Worm (Caenorhabditis elegans): ENCODE measurements around the gene ndx-3.
A peak's percentile ranks its signal among the peaks of the same experiment; 100 is the strongest.

ndx-3 gene

ce11 chrII:4941050-4941449 lies 12.3 kb upstream of the ndx-3 start, which contains the start of gene cblc-1:
Gene cblc-1, minus strand, starts transcription at chrII:4941150.
- no peak for TF ChIP-seq unc-86 (tag; optimal IDR thresholded peaks at IDR 0.05)
- no peak for TF ChIP-seq nhr-232 (tag; optimal IDR thresholded peaks at IDR 0.05)
- TF ChIP-seq madf-2 (tag; optimal IDR thresholded peaks at IDR 0.05): no peak
- TF ChIP-seq npax-4 (tag; optimal IDR thresholded peaks at IDR 0.05): no peak
- TF ChIP-seq unc-42 (tag; optimal IDR thresholded peaks at IDR 0.05): no peak
- no peak for TF ChIP-seq Y22D7AL.16 (tag; optimal IDR thresholded peaks at IDR 0.05)
- TF ChIP-seq elt-4 (tag; optimal IDR thresholded peaks at IDR 0.05): no peak
- TF ChIP-seq fax-1 (tag; optimal IDR thresholded peaks at IDR 0.05): no peak
- no peak for TF ChIP-seq tbx-7 (tag; optimal IDR thresholded peaks at IDR 0.05)
- TF ChIP-seq ceh-18 (tag; optimal IDR thresholded peaks at IDR 0.05): no peak

DNA sequence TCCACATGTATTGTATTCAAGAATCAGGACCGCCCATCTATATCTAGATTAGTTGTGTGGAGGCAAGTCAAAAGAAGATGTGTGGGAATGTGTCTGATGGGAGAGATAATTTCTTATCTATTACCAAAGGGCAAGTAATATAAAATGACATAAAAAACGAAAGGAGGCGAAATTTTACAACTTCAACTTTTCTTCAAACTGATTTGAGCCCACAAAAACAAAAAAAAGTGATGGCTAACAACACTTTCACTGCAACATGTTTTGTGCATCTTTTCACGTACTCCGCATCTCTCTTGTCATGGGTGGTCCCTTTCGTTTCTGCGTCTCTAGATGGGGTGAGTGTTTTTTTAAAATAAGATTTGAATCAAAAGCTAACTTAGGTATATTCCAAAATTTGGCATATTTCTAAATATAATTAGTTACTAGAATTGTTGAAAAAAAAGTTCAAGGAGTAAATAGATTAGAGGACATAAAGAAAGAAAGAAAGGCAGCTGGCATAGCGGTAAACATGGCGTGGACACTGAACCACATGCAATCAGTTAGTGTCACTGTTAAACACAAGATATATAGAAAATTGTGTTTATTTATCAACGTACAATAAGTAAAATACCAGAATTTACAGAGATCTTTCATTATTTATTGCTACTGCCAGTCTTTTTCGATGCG lies 11.7 kb upstream of the ndx-3 start, which contains the start of gene ZK546.19:
TSS of gene ZK546.19 (plus strand) at position 186 of the 666 bp plus-strand sequence.
- peak; percentile 27 for TF ChIP-seq rnt-1 (tag; optimal IDR thresholded peaks at IDR 0.05)
- TF ChIP-seq ref-2 (tag; optimal IDR thresholded peaks at IDR 0.05): no peak
- peak; percentile 5 for TF ChIP-seq unc-42 (tag; optimal IDR thresholded peaks at IDR 0.05)

DNA sequence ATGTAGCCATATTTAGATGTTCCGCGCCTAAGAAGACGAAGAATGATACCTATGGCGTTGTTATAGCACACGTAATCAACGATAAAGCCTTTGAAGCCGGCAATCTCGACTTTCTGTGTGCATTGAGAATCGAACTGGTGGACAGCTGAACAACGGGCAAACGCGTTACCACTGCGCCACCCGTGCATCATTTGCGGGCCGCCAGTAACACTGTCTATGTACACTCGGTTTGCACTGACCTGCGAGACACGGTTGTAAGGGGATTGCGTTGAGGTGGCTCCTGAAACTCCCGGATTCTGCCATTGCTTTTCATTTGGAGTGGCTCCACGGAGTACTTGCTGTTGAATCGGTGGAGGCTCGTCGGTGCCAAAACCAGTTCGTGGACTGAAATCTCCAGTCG lies 11.0 kb upstream of the ndx-3 start:
- no peak for TF ChIP-seq elt-4 (tag; optimal IDR thresholded peaks at IDR 0.05)
- TF ChIP-seq odd-2 (tag; optimal IDR thresholded peaks at IDR 0.05): no peak
- TF ChIP-seq fax-1 (tag; optimal IDR thresholded peaks at IDR 0.05): peak; percentile 16
- TF ChIP-seq hlh-13 (GFP tag; optimal IDR thresholded peaks at IDR 0.05): peak; percentile 24
- TF ChIP-seq ztf-16 (tag; optimal IDR thresholded peaks at IDR 0.05): peak; percentile 68
- peak; percentile 64 for TF ChIP-seq ceh-18 (tag; optimal IDR thresholded peaks at IDR 0.05)
- no peak for TF ChIP-seq unc-42 (tag; optimal IDR thresholded peaks at IDR 0.05)
- peak; percentile 63 for TF ChIP-seq sox-2 (GFP tag; IDR thresholded peaks at IDR 0.05)
- peak; percentile 74 for TF ChIP-seq pha-2 (tag; optimal IDR thresholded peaks at IDR 0.05)
- TF ChIP-seq elt-2 (tag; optimal IDR thresholded peaks at IDR 0.05): peak; percentile 87
- peak; percentile 73 for TF ChIP-seq ref-2 (tag; optimal IDR thresholded peaks at IDR 0.05)
- TF ChIP-seq lim-6 (tag; optimal IDR thresholded peaks at IDR 0.05): no peak
- no peak for TF ChIP-seq ceh-30 (tag; optimal IDR thresholded peaks at IDR 0.05)
- no peak for TF ChIP-seq dmd-4 (tag; optimal IDR thresholded peaks at IDR 0.05; ENCODE audit: borderline replicate concordance)
- TF ChIP-seq hlh-6 (tag; optimal IDR thresholded peaks at IDR 0.05): peak; percentile 90
- no peak for TF ChIP-seq pax-1 (tag; optimal IDR thresholded peaks at IDR 0.05)
- peak; percentile 23 for TF ChIP-seq ama-1 (optimal IDR thresholded peaks at IDR 0.05)
- no peak for TF ChIP-seq hlh-8 (tag; optimal IDR thresholded peaks at IDR 0.05)
- TF ChIP-seq unc-86 (tag; optimal IDR thresholded peaks at IDR 0.05): peak; percentile 43
- TF ChIP-seq ceh-9 (tag; optimal IDR thresholded peaks at IDR 0.05): no peak
- TF ChIP-seq pros-1 (tag; optimal IDR thresholded peaks at IDR 0.05): no peak
- TF ChIP-seq ceh-6 (GFP tag; optimal IDR thresholded peaks at IDR 0.05): peak; percentile 80
- peak; percentile 49 for TF ChIP-seq F13H6.1 (tag; optimal IDR thresholded peaks at IDR 0.05)
- TF ChIP-seq lin-11 (tag; optimal IDR thresholded peaks at IDR 0.05): peak; percentile 58
- peak; percentile 43 for TF ChIP-seq C08G9.2 (tag; optimal IDR thresholded peaks at IDR 0.05)
- peak; percentile 40 for TF ChIP-seq ttx-3 (tag; optimal IDR thresholded peaks at IDR 0.05)
- TF ChIP-seq K09A11.1 (tag; optimal IDR thresholded peaks at IDR 0.05; ENCODE audit: insufficient read depth): peak; percentile 60
- TF ChIP-seq nfya-1 (tag; optimal IDR thresholded peaks at IDR 0.05): peak; percentile 57
- no peak for TF ChIP-seq ceh-14 (tag; optimal IDR thresholded peaks at IDR 0.05)
- TF ChIP-seq ceh-19 (GFP tag; optimal IDR thresholded peaks at IDR 0.05): peak; percentile 72
- peak; percentile 59 for TF ChIP-seq gmeb-2 (tag; optimal IDR thresholded peaks at IDR 0.05)
- no peak for TF ChIP-seq fkh-10 (GFP tag; optimal IDR thresholded peaks at IDR 0.05)
- TF ChIP-seq pag-3 (tag; optimal IDR thresholded peaks at IDR 0.05; ENCODE audit: borderline replicate concordance): no peak
- peak; percentile 78 for TF ChIP-seq pat-9 (tag; optimal IDR thresholded peaks at IDR 0.05)
- TF ChIP-seq ceh-2 (tag; optimal IDR thresholded peaks at IDR 0.05): peak; percentile 22
- TF ChIP-seq K02D7.2 (tag; optimal IDR thresholded peaks at IDR 0.05): peak; percentile 23
- TF ChIP-seq mec-3 (tag; optimal IDR thresholded peaks at IDR 0.05; ENCODE audit: borderline replicate concordance): peak; percentile 59
- peak; percentile 74 for TF ChIP-seq madf-2 (tag; optimal IDR thresholded peaks at IDR 0.05)
- TF ChIP-seq syd-9 (tag; optimal IDR thresholded peaks at IDR 0.05): peak; percentile 49
- peak; percentile 76 for TF ChIP-seq C38D4.7 (GFP tag; optimal IDR thresholded peaks at IDR 0.05)
- peak; percentile 67 for TF ChIP-seq sdc-2 (tag; optimal IDR thresholded peaks at IDR 0.05)
- TF ChIP-seq eyg-1 (tag; optimal IDR thresholded peaks at IDR 0.05): no peak

All from whole organism, late embryonic.